Fruit fly (Drosophila melanogaster) whole organism, adult: Measurements from ENCODE around the gene CG3982.

Experiments used
- CG11617 ChIP-seq: fragments of 200-800 bp; sonication (Bioruptor generic); optimal IDR thresholded peaks from 2 replicates; lab custom pipeline; 2017; ENCODE audit warnings: mild to moderate bottlenecking, missing biosample characterization, missing genetic modification reagents, missing genetic modification characterization
- CG12768 ChIP-seq: fragments of 200-800 bp; sonication (Bioruptor generic); optimal IDR thresholded peaks from 2 replicates; lab custom pipeline; 2017; ENCODE audit warnings: missing biosample characterization, missing genetic modification characterization, mild to moderate bottlenecking, moderate library complexity, missing genetic modification reagents
- CG14711 ChIP-seq: fragments of 200-800 bp; sonication (Bioruptor generic); optimal IDR thresholded peaks from 2 replicates; lab custom pipeline; 2018; ENCODE audit warnings: missing biosample characterization, mild to moderate bottlenecking, missing genetic modification characterization, moderate library complexity
- CG1620 ChIP-seq: fragments of 200-800 bp; sonication (Bioruptor generic); optimal IDR thresholded peaks from 2 replicates; lab custom pipeline; 2016; ENCODE audit warnings: missing biosample characterization, missing genetic modification characterization
- CG33017 ChIP-seq: fragments of 200-800 bp; sonication (Bioruptor generic); optimal IDR thresholded peaks from 2 replicates; lab custom pipeline; 2018; ENCODE audit warnings: missing biosample characterization, mild to moderate bottlenecking, missing genetic modification characterization, moderate library complexity
- CG5204 ChIP-seq: fragments of 200-800 bp; sonication (Bioruptor generic); optimal IDR thresholded peaks from 2 replicates; lab custom pipeline; 2016; ENCODE audit warnings: missing biosample characterization, missing genetic modification characterization
- CG7045 ChIP-seq: fragments of 200-800 bp; sonication (Bioruptor generic); optimal IDR thresholded peaks from 2 replicates; lab custom pipeline; 2017; ENCODE audit warnings: missing biosample characterization, mild to moderate bottlenecking, missing genetic modification characterization
- CG7101 ChIP-seq: fragments of 200-800 bp; sonication (Bioruptor generic); optimal IDR thresholded peaks from 2 replicates; lab custom pipeline; 2018; ENCODE audit warnings: missing biosample characterization, mild to moderate bottlenecking, missing genetic modification characterization, moderate library complexity
- Clk ChIP-seq: fragments of 200-800 bp; sonication (Bioruptor generic); optimal IDR thresholded peaks from 2 replicates; lab custom pipeline; 2017; ENCODE audit warnings: missing biosample characterization, missing genetic modification characterization
- Crg-1 ChIP-seq: fragments of 200-800 bp; sonication (Bioruptor generic); optimal IDR thresholded peaks from 2 replicates; lab custom pipeline; 2016; ENCODE audit warnings: missing biosample characterization, missing genetic modification characterization
- Hr96 ChIP-seq: fragments of 200-800 bp; sonication (Bioruptor generic); optimal IDR thresholded peaks from 2 replicates; lab custom pipeline; 2016; ENCODE audit warnings: missing biosample characterization, missing genetic modification characterization
- Mnt ChIP-seq: fragments of 200-800 bp; sonication (Bioruptor generic); optimal IDR thresholded peaks from 2 replicates; lab custom pipeline; 2016; ENCODE audit warnings: missing biosample characterization, mild to moderate bottlenecking, missing genetic modification characterization
- bab1 ChIP-seq: fragments of 200-800 bp; sonication (Bioruptor generic); optimal IDR thresholded peaks from 3 replicates; lab custom pipeline; 2019; ENCODE audit warnings: missing biosample characterization, mild to moderate bottlenecking, missing genetic modification characterization, moderate library complexity
- cic ChIP-seq: fragments of 200-800 bp; sonication (Bioruptor generic); optimal IDR thresholded peaks from 2 replicates; lab custom pipeline; 2017; ENCODE audit warnings: missing biosample characterization, mild to moderate bottlenecking, missing genetic modification characterization, moderate library complexity
- cnc ChIP-seq, 2 experiments: fragments of >200 bp; optimal IDR thresholded peaks; 2 replicates each; lab custom pipeline; 2017
- kay ChIP-seq: fragments of 200-800 bp; sonication (Bioruptor generic); peaks from one replicate; lab custom pipeline; 2016; ENCODE audit warnings: missing biosample characterization, missing genetic modification characterization, borderline replicate concordance
- ovo ChIP-seq: fragments of 200-800 bp; sonication (Bioruptor generic); optimal IDR thresholded peaks from 2 replicates; lab custom pipeline; 2016; ENCODE audit warnings: missing biosample characterization, missing genetic modification characterization
- pad ChIP-seq: fragments of 200-800 bp; sonication (Bioruptor generic); optimal IDR thresholded peaks from 3 replicates; lab custom pipeline; 2017; ENCODE audit warnings: missing biosample characterization, missing genetic modification characterization, mild to moderate bottlenecking, moderate library complexity, missing genetic modification reagents
- tj ChIP-seq: fragments of 200-800 bp; sonication (Bioruptor generic); optimal IDR thresholded peaks from 3 replicates; lab custom pipeline; 2017; ENCODE audit warnings: missing biosample characterization, mild to moderate bottlenecking, missing genetic modification characterization, moderate library complexity
- toe ChIP-seq: fragments of 200-800 bp; sonication (Bioruptor generic); optimal IDR thresholded peaks from 2 replicates; lab custom pipeline; 2016; ENCODE audit warnings: missing biosample characterization, missing genetic modification characterization

Gene CG3982

DNA sequence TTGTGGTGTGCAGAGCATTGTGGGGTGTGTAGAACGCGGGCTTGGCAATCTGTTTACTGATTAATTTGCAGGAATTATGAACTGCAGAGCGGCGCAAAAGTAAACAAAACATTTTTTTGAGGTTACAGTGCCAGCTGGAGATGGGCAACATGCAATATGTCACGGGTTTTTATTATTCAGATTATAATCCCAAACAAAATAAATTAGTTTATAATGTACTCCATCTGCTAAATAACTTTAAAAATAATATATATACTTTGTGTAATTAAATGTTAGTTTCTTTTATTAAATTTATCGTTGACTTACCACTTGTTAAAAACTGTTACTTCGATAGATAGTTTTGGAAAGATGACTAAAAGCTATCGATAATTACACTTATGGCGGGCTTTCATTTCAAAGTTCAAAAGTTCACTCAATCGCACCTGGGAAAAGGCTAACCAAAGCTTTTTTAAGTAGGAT, 46.3 kb downstream of the CG3982 start, which contains the start of gene Fdx1:
Fdx1 (minus strand) TSS at position 332 of the 459 bp plus-strand sequence.
- TF ChIP-seq Clk (GFP tag; lab: Kevin White, UChicago) = peak; percentile 22
- TF ChIP-seq CG7045 (GFP tag; lab: Kevin White, UChicago) = no peak
- no peak for TF ChIP-seq CG5204
- TF ChIP-seq kay (GFP tag; lab: Kevin White, UChicago) = peak; percentile 88
- TF ChIP-seq Hr96 (GFP tag; lab: Kevin White, UChicago) = no peak
- TF ChIP-seq Mnt (GFP tag; lab: Kevin White, UChicago) = peak; percentile 40
- TF ChIP-seq pad (GFP tag; lab: Kevin White, UChicago) = peak; percentile 18
- peak; percentile 12 for TF ChIP-seq Crg-1
- no peak for TF ChIP-seq CG33017 (tag; lab: Kevin White, UChicago)
- no peak for TF ChIP-seq CG1620 (GFP tag; lab: Kevin White, UChicago)
- peak; percentile 61 for TF ChIP-seq CG7101 (tag; lab: Kevin White, UChicago)
- TF ChIP-seq cic = no peak
- TF ChIP-seq CG12768 = no peak
- TF ChIP-seq bab1 = peak; percentile 56
- peak; percentile 48 for TF ChIP-seq CG11617 (GFP tag; lab: Kevin White, UChicago)
- TF ChIP-seq cnc (optimal IDR thresholded peaks at IDR 0.05; lab: Kevin White, UChicago) = no peak
- peak; percentile 49 for TF ChIP-seq CG14711 (tag; lab: Kevin White, UChicago)
- peak; percentile 88 for TF ChIP-seq tj
- no peak for TF ChIP-seq toe (GFP tag; lab: Kevin White, UChicago)
- no peak for TF ChIP-seq ovo (GFP tag; lab: Kevin White, UChicago)

DNA sequence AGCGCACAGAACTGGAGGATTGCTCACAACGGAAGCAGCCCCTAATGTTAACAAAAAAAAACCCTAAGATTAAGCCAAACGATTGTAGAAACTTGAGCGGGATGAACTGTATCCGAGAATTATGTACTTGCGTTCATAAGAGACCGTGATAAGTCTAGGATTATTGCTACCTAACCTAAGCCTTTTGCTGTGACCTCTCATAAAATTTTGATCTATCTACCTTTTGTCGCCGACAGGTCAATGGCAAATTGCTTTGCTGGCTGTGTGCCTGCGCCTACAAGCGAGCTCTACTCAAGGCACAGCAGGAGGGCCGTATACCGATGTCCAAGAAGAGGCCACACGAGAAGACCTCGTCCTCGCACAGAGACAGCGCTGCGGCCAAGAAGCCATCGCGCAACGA, 48.5 kb downstream of the CG3982 start:
- TF ChIP-seq Hr96 (GFP tag; lab: Kevin White, UChicago) (no peak), pad (GFP tag; lab: Kevin White, UChicago) (no peak), kay (GFP tag; lab: Kevin White, UChicago) (no peak), cnc (optimal IDR thresholded peaks at IDR 0.05; lab: Kevin White, UChicago) (no peak), bab1 (no peak), cic (no peak), CG11617 (GFP tag; lab: Kevin White, UChicago) (no peak), Crg-1 (no peak), CG5204 (no peak), CG14711 (tag; lab: Kevin White, UChicago) (no peak), toe (GFP tag; lab: Kevin White, UChicago) (no peak), CG12768 (no peak), Mnt (GFP tag; lab: Kevin White, UChicago) (no peak), Clk (GFP tag; lab: Kevin White, UChicago) (no peak), CG7101 (tag; lab: Kevin White, UChicago) (no peak), CG1620 (GFP tag; lab: Kevin White, UChicago) (no peak), ovo (GFP tag; lab: Kevin White, UChicago) (no peak), CG33017 (tag; lab: Kevin White, UChicago) (no peak), CG7045 (GFP tag; lab: Kevin White, UChicago) (no peak)

DNA sequence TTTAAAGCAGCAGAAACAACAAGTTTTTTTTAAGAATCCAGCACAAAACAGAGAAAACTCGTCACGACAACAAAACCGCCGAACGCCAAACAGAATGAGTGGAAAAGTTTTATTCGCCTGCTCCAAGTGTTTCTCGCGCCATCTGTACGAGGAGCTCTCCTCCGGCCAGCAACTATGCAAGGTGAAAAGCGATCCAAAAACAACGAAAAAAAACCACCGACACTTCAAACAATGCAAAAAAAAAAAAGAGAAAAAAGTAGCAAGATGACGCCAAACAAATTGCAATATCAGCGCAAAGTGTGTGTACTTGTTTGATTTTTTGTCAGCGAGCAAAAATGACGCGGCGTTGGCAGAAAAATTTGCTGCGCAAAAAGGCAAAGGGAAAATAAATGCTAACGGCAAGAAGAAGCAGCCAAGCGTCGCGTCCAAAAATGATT, 49.7 kb downstream of the CG3982 start:
- peak; percentile 13 for TF ChIP-seq bab1
- no peak for TF ChIP-seq Crg-1
- peak; percentile 67 for TF ChIP-seq cic
- TF ChIP-seq kay (GFP tag; lab: Kevin White, UChicago) = peak; percentile 85
- TF ChIP-seq CG12768 = peak; percentile 16
- TF ChIP-seq CG11617 (GFP tag; lab: Kevin White, UChicago) = peak; percentile 60
- TF ChIP-seq tj = peak; percentile 100
- no peak for TF ChIP-seq CG7045 (GFP tag; lab: Kevin White, UChicago)
- no peak for TF ChIP-seq CG7101 (tag; lab: Kevin White, UChicago)
- TF ChIP-seq cnc (optimal IDR thresholded peaks at IDR 0.05; lab: Kevin White, UChicago) = no peak

dm6 chr3L:9366850-9367430, 50.2 kb downstream of the CG3982 start, which contains the start of the genes Klp67A and CG4452:
TSS of gene Klp67A (minus strand) at chr3L:9367046.
TSS of gene CG4452 (plus strand) at chr3L:9367377.
- peak; percentile 13 for TF ChIP-seq CG33017 (tag; lab: Kevin White, UChicago)
- TF ChIP-seq cnc (optimal IDR thresholded peaks at IDR 0.05; lab: Kevin White, UChicago) = no peak
- TF ChIP-seq Hr96 (GFP tag; lab: Kevin White, UChicago) = no peak
- TF ChIP-seq CG12768 = peak; percentile 27
- TF ChIP-seq CG7101 (tag; lab: Kevin White, UChicago) = peak; percentile 13
- no peak for TF ChIP-seq bab1
- peak; percentile 56 for TF ChIP-seq CG1620 (GFP tag; lab: Kevin White, UChicago)
- TF ChIP-seq Clk (GFP tag; lab: Kevin White, UChicago) = no peak
- TF ChIP-seq CG5204 = no peak
- TF ChIP-seq CG14711 (tag; lab: Kevin White, UChicago) = peak; percentile 76
- no peak for TF ChIP-seq tj
- TF ChIP-seq Mnt (GFP tag; lab: Kevin White, UChicago) = peak; percentile 36
- TF ChIP-seq toe (GFP tag; lab: Kevin White, UChicago) = no peak
- TF ChIP-seq CG11617 (GFP tag; lab: Kevin White, UChicago) = peak; percentile 64
- peak; percentile 17 for TF ChIP-seq kay (GFP tag; lab: Kevin White, UChicago)
- TF ChIP-seq pad (GFP tag; lab: Kevin White, UChicago) = peak; percentile 30
- no peak for TF ChIP-seq cic
- TF ChIP-seq ovo (GFP tag; lab: Kevin White, UChicago) = peak; percentile 39
